Worm (Caenorhabditis elegans): ENCODE data around the gene clec-215.

clec-215 gene

ce11 chrV:7600149-7600548 is 12.0 kb upstream of the clec-215 start, which contains the start of gene C50E3.9:
C50E3.9 (minus strand) TSS chrV:7600249.
- no peak for TF ChIP-seq tab-1 (GFP tag; IDR thresholded peaks at IDR 0.05)
- no peak for TF ChIP-seq klf-2 (GFP tag; conservative IDR thresholded peaks at IDR 0.05)
- no peak for TF ChIP-seq ztf-29 (GFP tag; IDR thresholded peaks at IDR 0.05)
- no peak for TF ChIP-seq med-1 (GFP tag; optimal IDR thresholded peaks at IDR 0.05; ENCODE audit: insufficient read depth)
- no peak for TF ChIP-seq ztf-23 (GFP tag; IDR thresholded peaks at IDR 0.05)
- TF ChIP-seq ref-1 (GFP tag; conservative IDR thresholded peaks at IDR 0.05) = no peak
- TF ChIP-seq cog-1 (tag; optimal IDR thresholded peaks at IDR 0.05) = no peak
- no peak for TF ChIP-seq flt-1 (GFP tag; IDR thresholded peaks at IDR 0.05)
- TF ChIP-seq T22C8.4 (GFP tag; IDR thresholded peaks at IDR 0.05) = no peak

- TF ChIP-seq klf-2 (GFP tag; conservative IDR thresholded peaks at IDR 0.05) (no peak), flt-1 (GFP tag; IDR thresholded peaks at IDR 0.05) (no peak), tab-1 (GFP tag; IDR thresholded peaks at IDR 0.05) (no peak), cog-1 (tag; optimal IDR thresholded peaks at IDR 0.05) (no peak), T22C8.4 (GFP tag; IDR thresholded peaks at IDR 0.05) (no peak), ztf-23 (GFP tag; IDR thresholded peaks at IDR 0.05) (no peak), ref-1 (GFP tag; conservative IDR thresholded peaks at IDR 0.05) (no peak), ztf-29 (GFP tag; IDR thresholded peaks at IDR 0.05) (no peak), med-1 (GFP tag; optimal IDR thresholded peaks at IDR 0.05; ENCODE audit: insufficient read depth) (no peak)
Observed at ce11 chrV:7601443-7601842, 10.7 kb upstream of the clec-215 start, which contains the start of gene scl-26. scl-26 (minus strand) TSS chrV:7601543.

ce11 chrV:7603404-7603803 is 8.7 kb upstream of the clec-215 start, which contains the start of gene C50E3.11:
C50E3.11 (minus strand) TSS chrV:7603486.
- no peak for TF ChIP-seq med-1 (GFP tag; optimal IDR thresholded peaks at IDR 0.05; ENCODE audit: insufficient read depth)
- no peak for TF ChIP-seq cog-1 (tag; optimal IDR thresholded peaks at IDR 0.05)
- no peak for TF ChIP-seq ztf-23 (GFP tag; IDR thresholded peaks at IDR 0.05)

ce11 chrV:7604858-7605257 is 7.3 kb upstream of the clec-215 start, which contains the start of gene clec-213:
clec-213 (plus strand) TSS chrV:7605158.
- no peak for TF ChIP-seq ztf-29 (GFP tag; IDR thresholded peaks at IDR 0.05)
- TF ChIP-seq ztf-23 (GFP tag; IDR thresholded peaks at IDR 0.05) = no peak

- TF ChIP-seq ztf-29 (GFP tag; IDR thresholded peaks at IDR 0.05) (no peak), flt-1 (GFP tag; IDR thresholded peaks at IDR 0.05) (no peak), ref-1 (GFP tag; conservative IDR thresholded peaks at IDR 0.05) (no peak), T22C8.4 (GFP tag; IDR thresholded peaks at IDR 0.05) (no peak), cog-1 (tag; optimal IDR thresholded peaks at IDR 0.05) (no peak), tab-1 (GFP tag; IDR thresholded peaks at IDR 0.05) (no peak), ztf-23 (GFP tag; IDR thresholded peaks at IDR 0.05) (no peak)
Observed at ce11 chrV:7609698-7610420, 2.3 kb upstream of the clec-215 start, which contains the start of the genes folt-3 and clec-214. folt-3 (minus strand) TSS chrV:7609748. clec-214 (plus strand) TSS chrV:7610370.

- TF ChIP-seq T22C8.4 (GFP tag; IDR thresholded peaks at IDR 0.05) (no peak), flt-1 (GFP tag; IDR thresholded peaks at IDR 0.05) (no peak), med-1 (GFP tag; optimal IDR thresholded peaks at IDR 0.05; ENCODE audit: insufficient read depth) (no peak), tab-1 (GFP tag; IDR thresholded peaks at IDR 0.05) (no peak), ref-1 (GFP tag; conservative IDR thresholded peaks at IDR 0.05) (no peak)
Observed at ce11 chrV:7618114-7618513, 6.0 kb downstream of the clec-215 start, which contains the start of gene C50E3.15. C50E3.15 (plus strand) TSS chrV:7618414.

ce11 chrV:7622011-7622465 is 9.9 kb downstream of the clec-215 start, which contains the start of gene C50E3.12:
C50E3.12 (minus strand) TSS chrV:7622061.
- TF ChIP-seq ref-1 (GFP tag; conservative IDR thresholded peaks at IDR 0.05) (no peak), med-1 (GFP tag; optimal IDR thresholded peaks at IDR 0.05; ENCODE audit: insufficient read depth) (no peak), ztf-29 (GFP tag; IDR thresholded peaks at IDR 0.05) (no peak), T22C8.4 (GFP tag; IDR thresholded peaks at IDR 0.05) (no peak), ztf-23 (GFP tag; IDR thresholded peaks at IDR 0.05) (no peak), tab-1 (GFP tag; IDR thresholded peaks at IDR 0.05) (no peak), flt-1 (GFP tag; IDR thresholded peaks at IDR 0.05) (no peak), cog-1 (tag; optimal IDR thresholded peaks at IDR 0.05) (no peak), klf-2 (GFP tag; conservative IDR thresholded peaks at IDR 0.05) (no peak)

- TF ChIP-seq flt-1 (GFP tag; IDR thresholded peaks at IDR 0.05) (no peak), tab-1 (GFP tag; IDR thresholded peaks at IDR 0.05) (no peak), med-1 (GFP tag; optimal IDR thresholded peaks at IDR 0.05; ENCODE audit: insufficient read depth) (no peak), T22C8.4 (GFP tag; IDR thresholded peaks at IDR 0.05) (no peak), ztf-29 (GFP tag; IDR thresholded peaks at IDR 0.05) (no peak), klf-2 (GFP tag; conservative IDR thresholded peaks at IDR 0.05) (no peak), ref-1 (GFP tag; conservative IDR thresholded peaks at IDR 0.05) (no peak), cog-1 (tag; optimal IDR thresholded peaks at IDR 0.05) (no peak), ztf-23 (GFP tag; IDR thresholded peaks at IDR 0.05) (no peak)
Observed at ce11 chrV:7624152-7624551, 12.0 kb downstream of the clec-215 start, which contains the start of gene C50E3.13. C50E3.13 (minus strand) TSS chrV:7624252.

- no peak for TF ChIP-seq ztf-29 (GFP tag; IDR thresholded peaks at IDR 0.05)
- no peak for TF ChIP-seq T22C8.4 (GFP tag; IDR thresholded peaks at IDR 0.05)
- TF ChIP-seq tab-1 (GFP tag; IDR thresholded peaks at IDR 0.05) = no peak
- TF ChIP-seq ref-1 (GFP tag; conservative IDR thresholded peaks at IDR 0.05) = no peak
Observed at ce11 chrV:7624652-7625051, 12.5 kb downstream of the clec-215 start, which contains the start of gene grsp-4. grsp-4 (plus strand) TSS chrV:7624952.

- TF ChIP-seq ref-1 (GFP tag; conservative IDR thresholded peaks at IDR 0.05) = no peak
- TF ChIP-seq med-1 (GFP tag; optimal IDR thresholded peaks at IDR 0.05; ENCODE audit: insufficient read depth) = no peak
- TF ChIP-seq ztf-29 (GFP tag; IDR thresholded peaks at IDR 0.05) = no peak
- no peak for TF ChIP-seq klf-2 (GFP tag; conservative IDR thresholded peaks at IDR 0.05)
- TF ChIP-seq tab-1 (GFP tag; IDR thresholded peaks at IDR 0.05) = no peak
- TF ChIP-seq T22C8.4 (GFP tag; IDR thresholded peaks at IDR 0.05) = no peak
- TF ChIP-seq cog-1 (tag; optimal IDR thresholded peaks at IDR 0.05) = no peak
- TF ChIP-seq flt-1 (GFP tag; IDR thresholded peaks at IDR 0.05) = no peak
- no peak for TF ChIP-seq ztf-23 (GFP tag; IDR thresholded peaks at IDR 0.05)
Observed at ce11 chrV:7626550-7626949, 14.4 kb downstream of the clec-215 start, which contains the start of gene F07C4.6. F07C4.6 (plus strand) TSS chrV:7626850.

All from whole organism, midembryonic.